Fruit fly (Drosophila melanogaster): ENCODE measurements around the gene CG43246.

The CG43246 gene

dm6 chr3L:14555052-14555451, 18.6 kb downstream of the CG43246 start (continued):
- no peak for TF ChIP-seq CG18011 (GFP tag; optimal IDR thresholded peaks at IDR 0.05)
- TF ChIP-seq CG6254 (GFP tag; optimal IDR thresholded peaks at IDR 0.05): no peak
- TF ChIP-seq Atf3 (GFP tag; optimal IDR thresholded peaks at IDR 0.05): no peak
- TF ChIP-seq CG12155 (GFP tag; optimal IDR thresholded peaks at IDR 0.05): peak; percentile 11
- no peak for TF ChIP-seq B-H1 (GFP tag; IDR thresholded peaks at IDR 0.05)
- no peak for TF ChIP-seq CG9727 (GFP tag; optimal IDR thresholded peaks at IDR 0.05)
- TF ChIP-seq CG33557 (GFP tag; optimal IDR thresholded peaks at IDR 0.05): peak; percentile 47
- TF ChIP-seq CG2116 (GFP tag; optimal IDR thresholded peaks at IDR 0.05): no peak
- no peak for TF ChIP-seq Abd-B (GFP tag; optimal IDR thresholded peaks at IDR 0.05)
- no peak for TF ChIP-seq Stat92E (GFP tag; optimal IDR thresholded peaks at IDR 0.05)
- peak; percentile 9 for TF ChIP-seq CG11504 (tag; optimal IDR thresholded peaks at IDR 0.05)
- no peak for TF ChIP-seq CG9797 (GFP tag; optimal IDR thresholded peaks at IDR 0.05)
- TF ChIP-seq HLH3B (GFP tag; IDR thresholded peaks at IDR 0.05): peak; percentile 51; the same call in 1 of the 2 replicates
- TF ChIP-seq caup (GFP tag; optimal IDR thresholded peaks at IDR 0.05; ENCODE audit: severe bottlenecking): peak; percentile 8
- TF ChIP-seq lbe (GFP tag; optimal IDR thresholded peaks at IDR 0.05): no peak
- TF ChIP-seq unpg (GFP tag; optimal IDR thresholded peaks at IDR 0.05): peak; percentile 4
- TF ChIP-seq E2f2 (GFP tag; IDR thresholded peaks at IDR 0.05): no peak
- TF ChIP-seq Tbp (GFP tag; optimal IDR thresholded peaks at IDR 0.05): no peak
- TF ChIP-seq CG1233 (GFP tag; optimal IDR thresholded peaks at IDR 0.05): peak; percentile 60
- peak; percentile 56 for TF ChIP-seq CG11723 (GFP tag; optimal IDR thresholded peaks at IDR 0.05)
- no peak for TF ChIP-seq br (optimal IDR thresholded peaks at IDR 0.05)
- peak; percentile 17 for TF ChIP-seq gsb-n (tag; optimal IDR thresholded peaks at IDR 0.05)
- no peak for TF ChIP-seq Dip3 (GFP tag; optimal IDR thresholded peaks at IDR 0.05)
- TF ChIP-seq Adf1 (GFP tag; IDR thresholded peaks at IDR 0.05): no peak
- TF ChIP-seq CG2712 (tag; optimal IDR thresholded peaks at IDR 0.05): peak; percentile 28
- no peak for TF ChIP-seq CG11560 (tag; IDR thresholded peaks at IDR 0.05)
- peak; percentile 23 for TF ChIP-seq ftz-f1 (GFP tag; optimal IDR thresholded peaks at IDR 0.05)
- TF ChIP-seq CG11696 (GFP tag; IDR thresholded peaks at IDR 0.05): no peak
- no peak for TF ChIP-seq CG7786 (GFP tag; optimal IDR thresholded peaks at IDR 0.05)
- TF ChIP-seq fu2 (GFP tag; optimal IDR thresholded peaks at IDR 0.05): no peak
- TF ChIP-seq CG7372 (GFP tag; IDR thresholded peaks at IDR 0.05): no peak
- TF ChIP-seq Hr78 (GFP tag; optimal IDR thresholded peaks at IDR 0.05): peak in 1 of 2 experiments; percentile 74
- TF ChIP-seq crol (GFP tag; IDR thresholded peaks at IDR 0.05): no peak
- no peak for TF ChIP-seq CG34224 (GFP tag; IDR thresholded peaks at IDR 0.05; ENCODE audit: partially characterized antibody)
- TF ChIP-seq sna (GFP tag; IDR thresholded peaks at IDR 0.05; ENCODE audit: partially characterized antibody): no peak
- TF ChIP-seq Dek (tag; optimal IDR thresholded peaks at IDR 0.05): no peak
- no peak for TF ChIP-seq ind (GFP tag; optimal IDR thresholded peaks at IDR 0.05)
- TF ChIP-seq sqz (GFP tag; optimal IDR thresholded peaks at IDR 0.05): peak; percentile 40
- TF ChIP-seq bsh (GFP tag; optimal IDR thresholded peaks at IDR 0.05): peak in 1 of 2 experiments; percentile 35
- TF ChIP-seq Blimp-1 (GFP tag; optimal IDR thresholded peaks at IDR 0.05): peak; percentile 40
- TF ChIP-seq bcd (GFP tag; optimal IDR thresholded peaks at IDR 0.05): no peak
- TF ChIP-seq CG10267 (tag; optimal IDR thresholded peaks at IDR 0.05): peak; percentile 5
- no peak for TF ChIP-seq Dad (GFP tag; optimal IDR thresholded peaks at IDR 0.05)
- TF ChIP-seq CG1603 (tag; optimal IDR thresholded peaks at IDR 0.05): peak; percentile 4
- TF ChIP-seq tll (GFP tag; optimal IDR thresholded peaks at IDR 0.05): peak in 1 of 2 experiments; percentile 85
- TF ChIP-seq ato (GFP tag; IDR thresholded peaks at IDR 0.05; ENCODE audit: partially characterized antibody): no peak
- no peak for TF ChIP-seq CG32772 (GFP tag; IDR thresholded peaks at IDR 0.05)
- no peak for TF ChIP-seq gt (GFP tag; IDR thresholded peaks at IDR 0.05)
- TF ChIP-seq wdn (GFP tag; IDR thresholded peaks at IDR 0.05): no peak
- no peak for TF ChIP-seq Rx (GFP tag; IDR thresholded peaks at IDR 0.05)
